Worm (Caenorhabditis elegans) whole organism, L1 larva: ENCODE data around the gene T06E4.7.

Experiments
- C04F5.9 ChIP-seq: sonication (generic microtip); optimal IDR thresholded peaks from 2 replicates; lab custom pipeline; 2016; ENCODE audit warnings: missing genetic modification characterization, missing compliant biosample characterization
- C34B4.2 ChIP-seq: sonication (generic microtip); optimal IDR thresholded peaks from 2 replicates; lab custom pipeline; 2017; ENCODE audit warnings: mild to moderate bottlenecking, missing genetic modification characterization, missing compliant biosample characterization
- aly-2 ChIP-seq: fragments of 150-350 bp; optimal IDR thresholded peaks from 2 replicates; lab custom pipeline; 2014; ENCODE audit warnings: missing biosample characterization, missing genetic modification characterization
- ceh-8 ChIP-seq: fragments of 200-800 bp; sonication (Bioruptor generic); optimal IDR thresholded peaks from 2 replicates; lab custom pipeline; 2018; ENCODE audit warnings: mild to moderate bottlenecking, missing genetic modification characterization, moderate library complexity, missing compliant biosample characterization
- ceh-82 ChIP-seq, 3 experiments: fragments of 150-350 bp in 1 of 3; sonication (generic microtip) in 2 of 3; optimal IDR thresholded peaks; 2 replicates each; lab custom pipeline; 2014 to 2017; ENCODE audit warnings: missing biosample characterization in 3 of 3, missing genetic modification characterization in 3 of 3
- ceh-88 ChIP-seq: fragments of 200-800 bp; sonication (Bioruptor generic); IDR thresholded peaks from 2 replicates; pipeline ENCODE4 v1.3.6; 2022; ENCODE audit warnings: missing genetic modification characterization, missing compliant biosample characterization
- ces-1 ChIP-seq: fragments of 150-350 bp; optimal IDR thresholded peaks from 2 replicates; lab custom pipeline; 2014; ENCODE audit warnings: missing biosample characterization, missing genetic modification reagents, missing genetic modification characterization
- efl-1 ChIP-seq, 4 experiments: fragments of 150-350 bp; optimal IDR thresholded peaks in 3 of 4; peaks in 1 of 4; 1 replicate in 1 of 4; 2 replicates in 3 of 4; lab custom pipeline; 2014; ENCODE audit warnings: missing biosample characterization in 2 of 4, missing genetic modification characterization in 2 of 4, missing genetic modification reagents in 2 of 4
- egl-13 ChIP-seq: sonication (generic microtip); optimal IDR thresholded peaks from 2 replicates; lab custom pipeline; 2016; ENCODE audit warnings: missing genotype, missing genetic modification reagents, missing genetic modification characterization, missing compliant biosample characterization
- elt-2 ChIP-seq: sonication (generic microtip); optimal IDR thresholded peaks from 2 replicates; lab custom pipeline; 2016; ENCODE audit warnings: missing genetic modification characterization, mild to moderate bottlenecking, inconsistent platforms, missing compliant biosample characterization, missing genetic modification reagents
- elt-3 ChIP-seq, 6 experiments: fragments of 150-350 bp in 1 of 6; sonication (generic microtip); optimal IDR thresholded peaks; 2 replicates each; lab custom pipeline; 2017 to 2018; ENCODE audit warnings: missing biosample characterization in 6 of 6, missing genetic modification characterization in 6 of 6, inconsistent platforms in 1 of 6
- fkh-4 ChIP-seq: sonication (generic microtip); optimal IDR thresholded peaks from 2 replicates; lab custom pipeline; 2016; ENCODE audit warnings: missing compliant biosample characterization, missing genetic modification characterization, borderline replicate concordance
- fkh-8 ChIP-seq: sonication (generic microtip); optimal IDR thresholded peaks from 2 replicates; lab custom pipeline; 2016; ENCODE audit warnings: mild to moderate bottlenecking, missing genetic modification characterization, missing compliant biosample characterization
- hlh-17 ChIP-seq: fragments of 200-800 bp; sonication (Bioruptor generic); optimal IDR thresholded peaks from 2 replicates; lab custom pipeline; 2018; ENCODE audit warnings: missing genetic modification characterization, mild to moderate bottlenecking, missing compliant biosample characterization, moderate library complexity, borderline replicate concordance
- irx-1 ChIP-seq: sonication (generic microtip); optimal IDR thresholded peaks from 2 replicates; lab custom pipeline; 2016; ENCODE audit warnings: missing genetic modification characterization, missing compliant biosample characterization
- lin-13 ChIP-seq: fragments of 150-350 bp; optimal IDR thresholded peaks from 2 replicates; lab custom pipeline; 2014; ENCODE audit warnings: missing biosample characterization, missing genetic modification reagents, missing genetic modification characterization
- lir-3 ChIP-seq: sonication (generic microtip); optimal IDR thresholded peaks from 2 replicates; lab custom pipeline; 2016; ENCODE audit warnings: mild to moderate bottlenecking, missing genetic modification characterization, moderate library complexity, missing compliant biosample characterization; ENCODE audit not compliant: poor library complexity
- lsy-2 ChIP-seq, 2 experiments: fragments of 150-350 bp; optimal IDR thresholded peaks; 2 replicates each; lab custom pipeline; 2014; ENCODE audit warnings: missing biosample characterization in 2 of 2, missing genetic modification characterization in 2 of 2
- mab-9 ChIP-seq: fragments of 200-800 bp; sonication (Bioruptor generic); IDR thresholded peaks from 2 replicates; pipeline ENCODE4 v1.3.6; 2022; ENCODE audit warnings: missing genetic modification reagents, missing genetic modification characterization, missing compliant biosample characterization
- mef-2 ChIP-seq: fragments of 150-350 bp; optimal IDR thresholded peaks from 2 replicates; lab custom pipeline; 2014; ENCODE audit warnings: missing biosample characterization, missing genetic modification characterization
- nhr-12 ChIP-seq: sonication (generic microtip); optimal IDR thresholded peaks from 2 replicates; lab custom pipeline; 2017; ENCODE audit warnings: missing biosample characterization, missing genetic modification characterization
- nhr-19 ChIP-seq: fragments of 200-800 bp; sonication (Bioruptor generic); conservative IDR thresholded peaks from 2 replicates; pipeline ENCODE4 v1.3.6; 2022; ENCODE audit warnings: missing genetic modification characterization, missing compliant biosample characterization
- nhr-237 ChIP-seq: fragments of 150-350 bp; optimal IDR thresholded peaks from 2 replicates; lab custom pipeline; 2014; ENCODE audit warnings: missing biosample characterization, missing genetic modification characterization
- nhr-85 ChIP-seq: sonication (generic microtip); peaks from one replicate; lab custom pipeline; 2016; ENCODE audit warnings: missing genetic modification characterization, inconsistent platforms, missing compliant biosample characterization
- pag-3 ChIP-seq: sonication (generic microtip); optimal IDR thresholded peaks from 2 replicates; lab custom pipeline; 2017; ENCODE audit warnings: missing genetic modification characterization, mild to moderate bottlenecking, missing compliant biosample characterization, antibody characterized with exemption, borderline replicate concordance; ENCODE audit not compliant: insufficient read depth
- pax-3 ChIP-seq: fragments of 200-800 bp; sonication (Bioruptor generic); optimal IDR thresholded peaks from 2 replicates; lab custom pipeline; 2018; ENCODE audit warnings: mild to moderate bottlenecking, missing genetic modification characterization, moderate library complexity, missing compliant biosample characterization
- snu-23 ChIP-seq: sonication (generic microtip); optimal IDR thresholded peaks from 2 replicates; lab custom pipeline; 2016; ENCODE audit warnings: missing genetic modification characterization, missing compliant biosample characterization
- sup-37 ChIP-seq: fragments of 200-800 bp; sonication (Bioruptor generic); optimal IDR thresholded peaks from 2 replicates; lab custom pipeline; 2018; ENCODE audit warnings: mild to moderate bottlenecking, missing genetic modification characterization, missing compliant biosample characterization
- unc-98 ChIP-seq: fragments of 200-800 bp; sonication (Bioruptor generic); IDR thresholded peaks from 2 replicates; pipeline ENCODE4 v1.3.6; 2022; ENCODE audit warnings: missing genetic modification characterization, missing compliant biosample characterization
- vab-15 ChIP-seq: sonication (generic microtip); optimal IDR thresholded peaks from 2 replicates; lab custom pipeline; 2017; ENCODE audit warnings: missing genotype, mild to moderate bottlenecking, missing genetic modification characterization, missing compliant biosample characterization
- zip-4 ChIP-seq: fragments of 200-800 bp; sonication (Bioruptor generic); optimal IDR thresholded peaks from 2 replicates; lab custom pipeline; 2018; ENCODE audit warnings: mild to moderate bottlenecking, missing genetic modification characterization, moderate library complexity, missing compliant biosample characterization

The T06E4.7 gene

ce11 chrV:9615725-9616124 lies 10.5 kb upstream of the T06E4.7 start, which contains the start of gene pqn-63:
TSS of gene pqn-63 (plus strand) at chrV:9616031.
- TF ChIP-seq efl-1 (optimal IDR thresholded peaks at IDR 0.05; lab: Kevin White, UChicago) (no peak), efl-1 (GFP tag; optimal IDR thresholded peaks at IDR 0.05 in 1 of 2; lab: Kevin White, UChicago) (peak in 1 of 2 experiments; percentile 14), nhr-237 (no peak), nhr-19 (GFP tag; lab: Robert Waterston, UW) (no peak), sup-37 (GFP tag; lab: Kevin White, UChicago) (no peak)

- no peak for TF ChIP-seq elt-2 (tag; lab: Kevin White, UChicago)
- TF ChIP-seq egl-13 (tag; lab: Kevin White, UChicago): no peak
- no peak for TF ChIP-seq elt-3 (tag; optimal IDR thresholded peaks at IDR 0.05; lab: Kevin White, UChicago)
- TF ChIP-seq unc-98 (GFP tag; lab: Robert Waterston, UW): no peak
- no peak for TF ChIP-seq pax-3 (tag; lab: Kevin White, UChicago)
- no peak for TF ChIP-seq lir-3 (tag; lab: Kevin White, UChicago)
- TF ChIP-seq C04F5.9: no peak
These were observed 10.1 kb upstream of the T06E4.7 start for ce11 chrV:9616130-9616529.

- TF ChIP-seq mab-9 (GFP tag; lab: Robert Waterston, UW) (no peak), ceh-88 (no peak), fkh-4 (tag; lab: Kevin White, UChicago) (no peak), fkh-8 (tag; lab: Kevin White, UChicago) (no peak), nhr-85 (no peak), aly-2 (tag; lab: Kevin White, UChicago) (no peak), nhr-237 (no peak), irx-1 (no peak), elt-2 (tag; lab: Kevin White, UChicago) (no peak), pag-3 (no peak), unc-98 (GFP tag; lab: Robert Waterston, UW) (no peak), lsy-2 (tag; optimal IDR thresholded peaks at IDR 0.05; lab: Kevin White, UChicago) (no peak), C34B4.2 (no peak), vab-15 (tag; lab: Kevin White, UChicago) (no peak), snu-23 (no peak), ces-1 (GFP tag; lab: Kevin White, UChicago) (no peak)
These were observed 9.5 kb upstream of the T06E4.7 start for ce11 chrV:9616687-9617086.

ce11 chrV:9618420-9618819 lies 7.8 kb upstream of the T06E4.7 start:
- TF ChIP-seq elt-2 (tag; lab: Kevin White, UChicago): no peak
- TF ChIP-seq ceh-8 (GFP tag; lab: Kevin White, UChicago): peak; percentile 7

- TF ChIP-seq efl-1 (optimal IDR thresholded peaks at IDR 0.05; lab: Kevin White, UChicago) (no peak), efl-1 (GFP tag; optimal IDR thresholded peaks at IDR 0.05 in 1 of 2; lab: Kevin White, UChicago) (peak in 1 of 2 experiments; percentile 5), hlh-17 (GFP tag; lab: Kevin White, UChicago) (no peak), ceh-82 (tag; optimal IDR thresholded peaks at IDR 0.05; lab: Kevin White, UChicago) (no peak)
These were observed 7.3 kb upstream of the T06E4.7 start, which contains the start of gene idpc-7 for ce11 chrV:9618919-9619318. TSS of gene idpc-7 (minus strand) at chrV:9619019.

- TF ChIP-seq lin-13 (GFP tag; lab: Kevin White, UChicago) (no peak), egl-13 (tag; lab: Kevin White, UChicago) (no peak), mef-2 (tag; lab: Kevin White, UChicago) (no peak), efl-1 (optimal IDR thresholded peaks at IDR 0.05; lab: Kevin White, UChicago) (no peak), efl-1 (GFP tag; optimal IDR thresholded peaks at IDR 0.05 in 1 of 2; lab: Kevin White, UChicago) (no peak), zip-4 (no peak), nhr-12 (tag; lab: Kevin White, UChicago) (no peak), sup-37 (GFP tag; lab: Kevin White, UChicago) (no peak)
These were observed 6.3 kb upstream of the T06E4.7 start, which contains the start of gene idpc-6 for ce11 chrV:9619850-9620249. TSS of gene idpc-6 (plus strand) at chrV:9620150.
